Fruit fly (Drosophila melanogaster) whole organism, embryonic: ENCODE data around the gene CG31267.

Experiments used
- Abd-B ChIP-seq: fragments of 200-800 bp; sonication (Bioruptor generic); optimal IDR thresholded peaks from 2 replicates; lab custom pipeline; 2018; ENCODE audit warnings: missing biosample characterization, mild to moderate bottlenecking, missing genetic modification characterization, moderate library complexity
- CG1024 ChIP-seq: fragments of 200-800 bp; sonication (Bioruptor generic); IDR thresholded peaks from 2 replicates; pipeline ENCODE4 v1.3.6; 2022; ENCODE audit warnings: missing biosample characterization, missing genetic modification characterization
- CG10274 ChIP-seq: fragments of 200-800 bp; sonication (Bioruptor generic); optimal IDR thresholded peaks from 3 replicates; lab custom pipeline; 2017; ENCODE audit warnings: missing biosample characterization, mild to moderate bottlenecking, missing genetic modification characterization
- CG10654 ChIP-seq: fragments of 200-800 bp; sonication (Bioruptor generic); optimal IDR thresholded peaks from 2 replicates; lab custom pipeline; 2016; ENCODE audit warnings: missing biosample characterization, missing genetic modification characterization
- CG13296 ChIP-seq: fragments of 200-800 bp; sonication (Bioruptor generic); optimal IDR thresholded peaks from 3 replicates; lab custom pipeline; 2018; ENCODE audit warnings: missing biosample characterization, mild to moderate bottlenecking, missing genetic modification characterization
- CG13624 ChIP-seq: fragments of 200-800 bp; sonication (Bioruptor generic); optimal IDR thresholded peaks from 2 replicates; lab custom pipeline; 2016; ENCODE audit warnings: missing biosample characterization, missing genetic modification characterization
- CG15011 ChIP-seq: fragments of 200-800 bp; sonication (Bioruptor generic); optimal IDR thresholded peaks from 3 replicates; lab custom pipeline; 2018; ENCODE audit warnings: missing biosample characterization, mild to moderate bottlenecking, missing genetic modification characterization
- CG15514 ChIP-seq: fragments of 200-800 bp; sonication (Bioruptor generic); optimal IDR thresholded peaks from 3 replicates; lab custom pipeline; 2017; ENCODE audit warnings: missing biosample characterization, missing genetic modification characterization, mild to moderate bottlenecking, moderate library complexity, missing genetic modification reagents
- CG16815 ChIP-seq: fragments of 200-800 bp; sonication (Bioruptor generic); optimal IDR thresholded peaks from 3 replicates; lab custom pipeline; 2017; ENCODE audit warnings: missing biosample characterization, mild to moderate bottlenecking, missing genetic modification characterization
- CG2129 ChIP-seq: fragments of 200-800 bp; sonication (Bioruptor generic); IDR thresholded peaks from 2 replicates; pipeline ENCODE4 v1.3.6; 2022; ENCODE audit warnings: missing biosample characterization, missing genetic modification characterization; ENCODE audit not compliant: partially characterized antibody
- CG30431 ChIP-seq: fragments of 200-800 bp; sonication (Bioruptor generic); optimal IDR thresholded peaks from 2 replicates; lab custom pipeline; 2017; ENCODE audit warnings: missing biosample characterization, missing genetic modification characterization
- CG31224 ChIP-seq: fragments of 200-800 bp; sonication (Bioruptor generic); IDR thresholded peaks from 2 replicates; pipeline ENCODE4 v1.3.6; 2022; ENCODE audit warnings: missing biosample characterization, missing genetic modification characterization
- CG3838 ChIP-seq: fragments of 200-800 bp; sonication (Bioruptor generic); optimal IDR thresholded peaks from 3 replicates; lab custom pipeline; 2016; ENCODE audit warnings: missing biosample characterization, missing genetic modification characterization
- CG4404 ChIP-seq: fragments of 200-800 bp; sonication (Bioruptor generic); IDR thresholded peaks from 2 replicates; pipeline ENCODE4 v1.3.6; 2022; ENCODE audit warnings: missing biosample characterization, missing genetic modification characterization
- CG6654 ChIP-seq: fragments of 200-800 bp; sonication (Bioruptor generic); optimal IDR thresholded peaks from 2 replicates; lab custom pipeline; 2017; ENCODE audit warnings: missing biosample characterization, mild to moderate bottlenecking, missing genetic modification characterization
- CG7556 ChIP-seq: fragments of 200-800 bp; sonication (Bioruptor generic); optimal IDR thresholded peaks from 2 replicates; lab custom pipeline; 2017; ENCODE audit warnings: missing biosample characterization, mild to moderate bottlenecking, missing genetic modification characterization
- CG7928 ChIP-seq: fragments of 200-800 bp; sonication (Bioruptor generic); optimal IDR thresholded peaks from 2 replicates; lab custom pipeline; 2017; ENCODE audit warnings: missing biosample characterization, mild to moderate bottlenecking, missing genetic modification characterization
- CG8281 ChIP-seq: fragments of 200-800 bp; sonication (Bioruptor generic); optimal IDR thresholded peaks from 2 replicates; lab custom pipeline; 2018; ENCODE audit warnings: missing biosample characterization, mild to moderate bottlenecking, missing genetic modification characterization, moderate library complexity
- CG9437 ChIP-seq: fragments of 200-800 bp; sonication (Bioruptor generic); optimal IDR thresholded peaks from 2 replicates; lab custom pipeline; 2018; ENCODE audit warnings: missing biosample characterization, mild to moderate bottlenecking, missing genetic modification characterization
- CG9609 ChIP-seq: fragments of 200-800 bp; sonication (Bioruptor generic); optimal IDR thresholded peaks from 3 replicates; lab custom pipeline; 2016; ENCODE audit warnings: missing biosample characterization, missing genetic modification characterization
- D19A ChIP-seq: fragments of 200-800 bp; optimal IDR thresholded peaks from 3 replicates; lab custom pipeline; 2019; ENCODE audit warnings: missing biosample characterization, mild to moderate bottlenecking, missing genetic modification characterization, moderate library complexity
- Dfd ChIP-seq, 2 experiments: fragments of >200 bp; optimal IDR thresholded peaks; 2 replicates each; lab custom pipeline; 2017; ENCODE audit warnings: missing biosample characterization in 2 of 2, missing genetic modification characterization in 2 of 2
- HLH4C ChIP-seq: fragments of 200-800 bp; sonication (Bioruptor generic); IDR thresholded peaks from 3 replicates; pipeline ENCODE4 v1.3.6; 2022; ENCODE audit warnings: missing biosample characterization, missing genetic modification characterization; ENCODE audit not compliant: partially characterized antibody
- Lim3 ChIP-seq: fragments of 200-800 bp; sonication (Bioruptor generic); IDR thresholded peaks from 2 replicates; pipeline ENCODE4 v1.3.6; 2022; ENCODE audit warnings: missing biosample characterization, missing genetic modification characterization
- Lpt ChIP-seq: fragments of >200 bp; optimal IDR thresholded peaks from 2 replicates; lab custom pipeline; 2018; ENCODE audit warnings: missing biosample characterization, missing genetic modification characterization
- Mes4 ChIP-seq: fragments of 200-800 bp; sonication (Bioruptor generic); optimal IDR thresholded peaks from 2 replicates; lab custom pipeline; 2016; ENCODE audit warnings: missing biosample characterization, missing genetic modification characterization
- NfI ChIP-seq: fragments of 200-800 bp; sonication (Bioruptor generic); optimal IDR thresholded peaks from 3 replicates; lab custom pipeline; 2018; ENCODE audit warnings: missing biosample characterization, mild to moderate bottlenecking, missing genetic modification characterization, moderate library complexity
- amos ChIP-seq: fragments of 200-800 bp; sonication (Bioruptor generic); IDR thresholded peaks from 2 replicates; pipeline ENCODE4 v1.3.6; 2022; ENCODE audit warnings: missing biosample characterization, missing genetic modification characterization; ENCODE audit not compliant: partially characterized antibody
- bigmax ChIP-seq: fragments of 200-800 bp; sonication (Bioruptor generic); optimal IDR thresholded peaks from 2 replicates; lab custom pipeline; 2018; ENCODE audit warnings: missing biosample characterization, mild to moderate bottlenecking, missing genetic modification characterization
- crp ChIP-seq, 2 experiments: fragments of 200-800 bp; sonication (Bioruptor generic); optimal IDR thresholded peaks; 2 replicates in 1 of 2; 3 replicates in 1 of 2; lab custom pipeline; 2017; ENCODE audit warnings: missing biosample characterization in 2 of 2, missing genetic modification characterization in 2 of 2, mild to moderate bottlenecking in 1 of 2, moderate library complexity in 1 of 2
- fd96Cb ChIP-seq: fragments of 200-800 bp; sonication (Bioruptor generic); optimal IDR thresholded peaks from 2 replicates; lab custom pipeline; 2018; ENCODE audit warnings: missing biosample characterization, mild to moderate bottlenecking, missing genetic modification characterization, moderate library complexity
- gce ChIP-seq: fragments of 200-800 bp; sonication (Bioruptor generic); IDR thresholded peaks from 3 replicates; pipeline ENCODE4 v1.3.6; 2022; ENCODE audit warnings: missing biosample characterization, missing genetic modification characterization
- h ChIP-seq: fragments of >200 bp; optimal IDR thresholded peaks from 2 replicates; lab custom pipeline; 2017
- ind ChIP-seq: fragments of 200-800 bp; sonication (Bioruptor generic); optimal IDR thresholded peaks from 3 replicates; lab custom pipeline; 2016; ENCODE audit warnings: missing biosample characterization, missing genetic modification characterization
- mirr ChIP-seq: fragments of 200-800 bp; sonication (Bioruptor generic); optimal IDR thresholded peaks from 3 replicates; lab custom pipeline; 2018; ENCODE audit warnings: missing biosample characterization, mild to moderate bottlenecking, missing genetic modification characterization
- pfk ChIP-seq: fragments of 200-800 bp; sonication (Bioruptor generic); optimal IDR thresholded peaks from 2 replicates; lab custom pipeline; 2018; ENCODE audit warnings: missing biosample characterization, mild to moderate bottlenecking, missing genetic modification characterization, moderate library complexity
- ro ChIP-seq: fragments of 200-800 bp; sonication (Bioruptor generic); IDR thresholded peaks from 2 replicates; pipeline ENCODE4 v1.3.6; 2022; ENCODE audit warnings: missing biosample characterization, missing genetic modification characterization
- sc ChIP-seq, 3 experiments: fragments of >200 bp in 2 of 3; fragments of 200-800 bp in 1 of 3; sonication (Bioruptor generic) in 1 of 3; optimal IDR thresholded peaks; 2 replicates in 2 of 3; 3 replicates in 1 of 3; lab custom pipeline; 2017; ENCODE audit warnings: mild to moderate bottlenecking in 1 of 3, missing biosample characterization in 1 of 3, missing genetic modification characterization in 1 of 3, missing genetic modification reagents in 1 of 3
- sd ChIP-seq: fragments of 200-800 bp; sonication (Bioruptor generic); optimal IDR thresholded peaks from 3 replicates; lab custom pipeline; 2018; ENCODE audit warnings: missing biosample characterization, mild to moderate bottlenecking, missing genetic modification characterization, moderate library complexity
- slbo ChIP-seq: fragments of 200-800 bp; sonication (Bioruptor generic); IDR thresholded peaks from 2 replicates; pipeline ENCODE4 v1.3.6; 2022; ENCODE audit warnings: missing biosample characterization, missing genetic modification characterization
- slp2 ChIP-seq: fragments of 200-800 bp; sonication (Bioruptor generic); optimal IDR thresholded peaks from 2 replicates; lab custom pipeline; 2016; ENCODE audit warnings: missing biosample characterization, missing genetic modification characterization
- sna ChIP-seq: fragments of 200-800 bp; sonication (Bioruptor generic); IDR thresholded peaks from 2 replicates; pipeline ENCODE4 v1.3.6; 2022; ENCODE audit warnings: missing biosample characterization, missing genetic modification characterization; ENCODE audit not compliant: partially characterized antibody
- sob ChIP-seq: fragments of 200-800 bp; sonication (Bioruptor generic); IDR thresholded peaks from 2 replicates; pipeline ENCODE4 v1.3.6; 2022; ENCODE audit warnings: missing biosample characterization, missing genetic modification characterization
- sr ChIP-seq: fragments of 200-800 bp; sonication (Bioruptor generic); IDR thresholded peaks from 3 replicates; pipeline ENCODE4 v1.3.6; 2022; ENCODE audit warnings: missing biosample characterization, missing genetic modification characterization
- stwl ChIP-seq: fragments of 200-800 bp; sonication (Bioruptor generic); optimal IDR thresholded peaks from 3 replicates; lab custom pipeline; 2018; ENCODE audit warnings: missing biosample characterization, mild to moderate bottlenecking, missing genetic modification characterization, moderate library complexity
- ttk ChIP-seq: fragments of 200-800 bp; sonication (Bioruptor generic); IDR thresholded peaks from 2 replicates; pipeline ENCODE4 v2.1.2; 2022; ENCODE audit warnings: missing biosample characterization, missing genetic modification characterization
- usp ChIP-seq: fragments of >200 bp; optimal IDR thresholded peaks from 2 replicates; lab custom pipeline; 2017; ENCODE audit warnings: missing biosample characterization, missing genetic modification characterization
- vfl ChIP-seq: fragments of 200-800 bp; sonication (Bioruptor generic); optimal IDR thresholded peaks from 2 replicates; lab custom pipeline; 2016; ENCODE audit warnings: missing biosample characterization, missing genetic modification characterization
- vvl ChIP-seq: fragments of 200-800 bp; sonication (Bioruptor generic); IDR thresholded peaks from 2 replicates; pipeline ENCODE4 v1.3.6; 2022; ENCODE audit warnings: missing biosample characterization, missing genetic modification characterization
- wek ChIP-seq: fragments of 200-800 bp; sonication (Bioruptor generic); optimal IDR thresholded peaks from 3 replicates; lab custom pipeline; 2018; ENCODE audit warnings: missing biosample characterization, mild to moderate bottlenecking, missing genetic modification characterization, moderate library complexity

The CG31267 gene

dm6 chr3R:17151376-17152026, 17.5 kb downstream of the CG31267 start, which contains the start of gene CG5292 (continued):
- TF ChIP-seq CG9437, result peak; percentile 8
- TF ChIP-seq pfk (GFP tag; lab: Kevin White, UChicago), result no peak
- TF ChIP-seq crp (GFP tag; optimal IDR thresholded peaks at IDR 0.05; lab: Kevin White, UChicago), result peak; percentile 89 to 98
- TF ChIP-seq sr (GFP tag; lab: Robert Waterston, UW), result no peak; the same call in 2 of the 3 replicates
- TF ChIP-seq CG31224 (GFP tag; lab: Robert Waterston, UW), result no peak
- TF ChIP-seq sob (GFP tag; lab: Robert Waterston, UW), result peak; percentile 83
- TF ChIP-seq mirr (GFP tag; lab: Kevin White, UChicago), result no peak
- TF ChIP-seq CG1024, result peak; percentile 42; the same call in 1 of the 2 replicates
- no peak for TF ChIP-seq CG2129 (GFP tag; lab: Robert Waterston, UW)
- peak; percentile 80 for TF ChIP-seq stwl (tag; lab: Kevin White, UChicago)
- TF ChIP-seq gce, result no peak
- TF ChIP-seq bigmax (GFP tag; lab: Kevin White, UChicago), result no peak
- TF ChIP-seq CG16815 (GFP tag; lab: Kevin White, UChicago), result peak; percentile 8
- peak; percentile 55 for TF ChIP-seq NfI (GFP tag; lab: Kevin White, UChicago)
- no peak for TF ChIP-seq sc (optimal IDR thresholded peaks at IDR 0.05; lab: Kevin White, UChicago)
- no peak for TF ChIP-seq sc (GFP tag; optimal IDR thresholded peaks at IDR 0.05; lab: Kevin White, UChicago)
- peak; percentile 31 for TF ChIP-seq ind (GFP tag; lab: Kevin White, UChicago)
- no peak for TF ChIP-seq slp2 (GFP tag; lab: Kevin White, UChicago)
- TF ChIP-seq usp (GFP tag; lab: Kevin White, UChicago), result no peak
- TF ChIP-seq D19A (tag; lab: Kevin White, UChicago), result no peak
- peak; percentile 35 for TF ChIP-seq ttk (GFP tag; lab: Robert Waterston, UW)
- no peak for TF ChIP-seq CG30431 (GFP tag; lab: Kevin White, UChicago)
- no peak for TF ChIP-seq sna (GFP tag; lab: Robert Waterston, UW)
- no peak for TF ChIP-seq Lim3 (GFP tag; lab: Robert Waterston, UW)
- TF ChIP-seq Abd-B (GFP tag; lab: Kevin White, UChicago), result no peak
- no peak for TF ChIP-seq Lpt (GFP tag; lab: Kevin White, UChicago)
- TF ChIP-seq HLH4C (GFP tag; lab: Robert Waterston, UW), result peak; percentile 23; the same call in 1 of the 3 replicates
- no peak for TF ChIP-seq h (lab: Kevin White, UChicago)
- peak; percentile 36 for TF ChIP-seq CG7556 (GFP tag; lab: Kevin White, UChicago)
- TF ChIP-seq sd (tag; lab: Kevin White, UChicago), result no peak
- TF ChIP-seq Dfd (GFP tag; optimal IDR thresholded peaks at IDR 0.05; lab: Kevin White, UChicago), result no peak
- TF ChIP-seq CG6654, result no peak
- no peak for TF ChIP-seq CG13624 (GFP tag; lab: Kevin White, UChicago)
- TF ChIP-seq Mes4 (GFP tag; lab: Kevin White, UChicago), result no peak
- TF ChIP-seq CG10274, result no peak
- no peak for TF ChIP-seq CG8281
- TF ChIP-seq CG13296 (GFP tag; lab: Kevin White, UChicago), result no peak
- peak; percentile 61; the same call in 1 of the 2 replicates for TF ChIP-seq amos
- TF ChIP-seq CG3838, result no peak
- TF ChIP-seq vfl (GFP tag; lab: Kevin White, UChicago), result peak; percentile 16
- TF ChIP-seq CG4404 (GFP tag; lab: Robert Waterston, UW), result no peak
- TF ChIP-seq CG10654 (GFP tag; lab: Kevin White, UChicago), result no peak
- TF ChIP-seq CG9609 (GFP tag; lab: Kevin White, UChicago), result no peak
- peak; percentile 75 for TF ChIP-seq slbo (GFP tag; lab: Robert Waterston, UW)
- TF ChIP-seq CG15011 (GFP tag; lab: Kevin White, UChicago), result no peak
- TF ChIP-seq CG7928 (GFP tag; lab: Kevin White, UChicago), result no peak
- TF ChIP-seq CG15514 (GFP tag; lab: Kevin White, UChicago), result peak; percentile 37
- peak; percentile 99 for TF ChIP-seq wek (GFP tag; lab: Kevin White, UChicago)
- TF ChIP-seq ro (GFP tag; lab: Robert Waterston, UW), result no peak
- TF ChIP-seq vvl (GFP tag; lab: Robert Waterston, UW), result peak; percentile 81
- TF ChIP-seq fd96Cb (tag; lab: Kevin White, UChicago), result no peak
